Worm (Caenorhabditis elegans) whole organism, young adult: ENCODE measurements around the gene srbc-20.

Experiments used
- B0035.1 ChIP-seq: sonication (generic microtip); optimal IDR thresholded peaks from 2 replicates; lab custom pipeline; 2016; ENCODE audit warnings: missing genetic modification characterization, mild to moderate bottlenecking, missing compliant biosample characterization, missing genotype, missing genetic modification reagents
- C17E4.6 ChIP-seq: fragments of 200-800 bp; sonication (Bioruptor generic); IDR thresholded peaks from 2 replicates; pipeline ENCODE4 v1.3.6; 2022; ENCODE audit warnings: missing genetic modification reagents, missing genetic modification characterization, missing compliant biosample characterization
- F23B12.7 ChIP-seq: sonication (generic microtip); optimal IDR thresholded peaks from 2 replicates; lab custom pipeline; 2017; ENCODE audit warnings: missing genetic modification characterization, mild to moderate bottlenecking, missing compliant biosample characterization, antibody characterized with exemption, moderate library complexity; ENCODE audit not compliant: insufficient read depth
- F55B11.4 ChIP-seq: sonication (generic microtip); optimal IDR thresholded peaks from 2 replicates; lab custom pipeline; 2016; ENCODE audit warnings: missing compliant biosample characterization, missing genetic modification characterization, borderline replicate concordance; ENCODE audit not compliant: insufficient read depth
- K11D2.4 ChIP-seq: fragments of 200-800 bp; sonication (Bioruptor generic); IDR thresholded peaks from 2 replicates; pipeline ENCODE4 v1.3.6; 2022; ENCODE audit warnings: missing genetic modification reagents, missing genetic modification characterization, missing compliant biosample characterization
- akir-1 ChIP-seq: fragments of 200-800 bp; sonication (Bioruptor generic); optimal IDR thresholded peaks from 2 replicates; lab custom pipeline; 2018; ENCODE audit warnings: mild to moderate bottlenecking, missing genetic modification characterization, moderate library complexity, missing compliant biosample characterization
- aptf-2 ChIP-seq: fragments of 200-800 bp; sonication (Bioruptor generic); conservative IDR thresholded peaks from 2 replicates; pipeline ENCODE4 v1.3.6; 2022; ENCODE audit warnings: missing genetic modification reagents, missing genetic modification characterization, missing compliant biosample characterization
- bed-1 ChIP-seq: fragments of 200-800 bp; sonication (Bioruptor generic); IDR thresholded peaks from 2 replicates; pipeline ENCODE4 v1.3.6; 2022; ENCODE audit warnings: missing genetic modification reagents, missing genetic modification characterization, missing compliant biosample characterization
- bed-2 ChIP-seq: fragments of 200-800 bp; sonication (Bioruptor generic); IDR thresholded peaks from 2 replicates; pipeline ENCODE4 v1.3.6; 2022; ENCODE audit warnings: missing genetic modification reagents, missing genetic modification characterization, missing compliant biosample characterization
- cebp-1 ChIP-seq, 2 experiments: fragments of 200-800 bp in 1 of 2; sonication (Bioruptor generic) in 1 of 2; sonication (generic microtip) in 1 of 2; IDR thresholded peaks in 1 of 2; optimal IDR thresholded peaks in 1 of 2; 2 replicates each; pipeline versions ENCODE4 v1.3.6 to Lab custom; 2017 to 2022; ENCODE audit warnings: missing compliant biosample characterization in 2 of 2, missing genetic modification characterization in 2 of 2, mild to moderate bottlenecking in 1 of 2, missing genetic modification reagents in 1 of 2, moderate library complexity in 1 of 2
- ceh-91 ChIP-seq: fragments of 200-800 bp; sonication (Bioruptor generic); IDR thresholded peaks from 2 replicates; pipeline ENCODE4 v1.3.6; 2022; ENCODE audit warnings: missing genetic modification reagents, missing genetic modification characterization, missing compliant biosample characterization
- chd-7 ChIP-seq: sonication (generic microtip); optimal IDR thresholded peaks from 2 replicates; lab custom pipeline; 2016; ENCODE audit warnings: mild to moderate bottlenecking, missing genetic modification characterization, moderate library complexity, missing compliant biosample characterization
- die-1 ChIP-seq: sonication (generic microtip); optimal IDR thresholded peaks from 2 replicates; lab custom pipeline; 2016; ENCODE audit warnings: missing genotype, mild to moderate bottlenecking, missing genetic modification characterization, missing compliant biosample characterization
- dox-1 ChIP-seq: fragments of 200-800 bp; sonication (Bioruptor generic); IDR thresholded peaks from 2 replicates; pipeline ENCODE4 v1.3.6; 2022; ENCODE audit warnings: missing genetic modification reagents, missing genetic modification characterization, missing compliant biosample characterization
- dpl-1 ChIP-seq: fragments of 150-350 bp; optimal IDR thresholded peaks from 2 replicates; lab custom pipeline; 2014; ENCODE audit warnings: missing biosample characterization, missing genetic modification reagents, missing genetic modification characterization
- egl-18 ChIP-seq: fragments of 200-800 bp; sonication (Bioruptor generic); IDR thresholded peaks from 2 replicates; pipeline ENCODE4 v1.3.6; 2022; ENCODE audit warnings: missing genetic modification reagents, missing genetic modification characterization, missing compliant biosample characterization
- egrh-3 ChIP-seq: fragments of 200-800 bp; sonication (Bioruptor generic); IDR thresholded peaks from 2 replicates; pipeline ENCODE4 v1.3.6; 2022; ENCODE audit warnings: missing genetic modification reagents, missing genetic modification characterization, missing compliant biosample characterization
- ekl-4 ChIP-seq: fragments of 200-800 bp; sonication (Bioruptor generic); IDR thresholded peaks from 2 replicates; pipeline ENCODE4 v1.3.6; 2022; ENCODE audit warnings: missing genetic modification reagents, missing genetic modification characterization, missing compliant biosample characterization
- him-1 ChIP-seq: sonication (generic microtip); optimal IDR thresholded peaks from 2 replicates; lab custom pipeline; 2016; ENCODE audit warnings: missing genotype, missing genetic modification reagents, missing genetic modification characterization, missing compliant biosample characterization
- hlh-12 ChIP-seq: sonication (generic microtip); optimal IDR thresholded peaks from 2 replicates; lab custom pipeline; 2016; ENCODE audit warnings: missing genetic modification characterization, missing compliant biosample characterization
- hmg-1.2 ChIP-seq: fragments of 200-800 bp; sonication (Bioruptor generic); IDR thresholded peaks from 2 replicates; pipeline ENCODE4 v1.3.6; 2022; ENCODE audit warnings: missing genetic modification reagents, missing genetic modification characterization, missing compliant biosample characterization
- hrde-1 ChIP-seq: sonication (generic microtip); optimal IDR thresholded peaks from 2 replicates; lab custom pipeline; 2016; ENCODE audit warnings: missing genetic modification characterization, mild to moderate bottlenecking, missing compliant biosample characterization, moderate library complexity, missing genotype, missing genetic modification reagents, borderline replicate concordance
- let-526 ChIP-seq: fragments of 200-800 bp; sonication (Bioruptor generic); IDR thresholded peaks from 2 replicates; pipeline ENCODE4 v1.3.6; 2022; ENCODE audit warnings: missing genetic modification reagents, missing genetic modification characterization, missing compliant biosample characterization
- let-607 ChIP-seq, 2 experiments: fragments of 200-800 bp in 1 of 2; sonication (Bioruptor generic) in 1 of 2; sonication (generic microtip) in 1 of 2; optimal IDR thresholded peaks; 2 replicates each; lab custom pipeline; 2016 to 2018; ENCODE audit warnings: mild to moderate bottlenecking in 2 of 2, missing compliant biosample characterization in 2 of 2, missing genetic modification characterization in 2 of 2, moderate library complexity in 2 of 2, missing genotype in 1 of 2
- lin-26 ChIP-seq: fragments of 200-800 bp; sonication (Bioruptor generic); IDR thresholded peaks from 2 replicates; pipeline ENCODE4 v1.3.6; 2022; ENCODE audit warnings: missing genetic modification reagents, missing genetic modification characterization, missing compliant biosample characterization
- lin-35 ChIP-seq, 3 experiments: fragments of 150-350 bp in 2 of 3; sonication (generic microtip) in 1 of 3; optimal IDR thresholded peaks; 2 replicates each; lab custom pipeline; 2014 to 2018; ENCODE audit warnings: missing biosample characterization in 3 of 3, missing genetic modification characterization in 3 of 3, missing genetic modification reagents in 3 of 3
- lin-40 ChIP-seq: sonication (generic microtip); optimal IDR thresholded peaks from 2 replicates; lab custom pipeline; 2016; ENCODE audit warnings: missing genetic modification characterization, mild to moderate bottlenecking, missing compliant biosample characterization, missing genotype, missing genetic modification reagents
- lir-1 ChIP-seq: fragments of 200-800 bp; sonication (Bioruptor generic); conservative IDR thresholded peaks from 2 replicates; pipeline ENCODE4 v1.3.6; 2022; ENCODE audit warnings: missing genetic modification reagents, missing genetic modification characterization, missing compliant biosample characterization
- lsl-1 ChIP-seq: fragments of 200-800 bp; sonication (Bioruptor generic); optimal IDR thresholded peaks from 2 replicates; lab custom pipeline; 2018; ENCODE audit warnings: mild to moderate bottlenecking, missing genetic modification characterization, moderate library complexity, missing compliant biosample characterization
- lsy-27 ChIP-seq: sonication (generic microtip); optimal IDR thresholded peaks from 2 replicates; lab custom pipeline; 2017; ENCODE audit warnings: missing genetic modification characterization, mild to moderate bottlenecking, missing compliant biosample characterization, antibody characterized with exemption, missing genotype, borderline replicate concordance; ENCODE audit not compliant: insufficient read depth
- madf-10 ChIP-seq: sonication (generic microtip); optimal IDR thresholded peaks from 2 replicates; lab custom pipeline; 2016; ENCODE audit warnings: mild to moderate bottlenecking, missing genetic modification characterization, missing compliant biosample characterization
- madf-3 ChIP-seq: fragments of 200-800 bp; sonication (Bioruptor generic); IDR thresholded peaks from 2 replicates; pipeline ENCODE4 v1.3.6; 2022; ENCODE audit warnings: missing genetic modification reagents, missing genetic modification characterization, missing compliant biosample characterization
- mcd-1 ChIP-seq: fragments of 200-800 bp; sonication (Bioruptor generic); IDR thresholded peaks from 2 replicates; pipeline ENCODE4 v1.3.6; 2022; ENCODE audit warnings: missing genetic modification reagents, missing genetic modification characterization, missing compliant biosample characterization
- nfyb-1 ChIP-seq: fragments of 200-800 bp; sonication (Bioruptor generic); IDR thresholded peaks from 2 replicates; pipeline ENCODE4 v1.3.6; 2022; ENCODE audit warnings: missing genetic modification reagents, missing genetic modification characterization, missing compliant biosample characterization
- nhr-179 ChIP-seq: sonication (generic microtip); optimal IDR thresholded peaks from 2 replicates; lab custom pipeline; 2016; ENCODE audit warnings: mild to moderate bottlenecking, missing genetic modification characterization, missing compliant biosample characterization
- rcor-1 ChIP-seq: fragments of 200-800 bp; sonication (Bioruptor generic); IDR thresholded peaks from 2 replicates; pipeline ENCODE4 v1.3.6; 2022; ENCODE audit warnings: missing genetic modification reagents, missing genetic modification characterization, missing compliant biosample characterization
- sea-2 ChIP-seq: fragments of 200-800 bp; sonication (Bioruptor generic); IDR thresholded peaks from 2 replicates; pipeline ENCODE4 v1.3.6; 2022; ENCODE audit warnings: missing genetic modification characterization, missing compliant biosample characterization
- tbp1 ChIP-seq: fragments of 200-800 bp; sonication (Bioruptor generic); optimal IDR thresholded peaks from 2 replicates; lab custom pipeline; 2018; ENCODE audit warnings: mild to moderate bottlenecking, missing genetic modification characterization, missing compliant biosample characterization
- zfh-2 ChIP-seq: fragments of 200-800 bp; sonication (Bioruptor generic); conservative IDR thresholded peaks from 2 replicates; pipeline ENCODE4 v1.3.6; 2022; ENCODE audit warnings: missing genetic modification reagents, missing genetic modification characterization, missing compliant biosample characterization
- ztf-18 ChIP-seq: sonication (generic microtip); optimal IDR thresholded peaks from 2 replicates; lab custom pipeline; 2016; ENCODE audit warnings: missing genotype, mild to moderate bottlenecking, missing genetic modification characterization, missing compliant biosample characterization
- ztf-22 ChIP-seq: fragments of 200-800 bp; sonication (Bioruptor generic); optimal IDR thresholded peaks from 2 replicates; lab custom pipeline; 2018; ENCODE audit warnings: mild to moderate bottlenecking, missing genetic modification characterization, moderate library complexity, missing compliant biosample characterization

The srbc-20 gene

ce11 chrV:2126996-2127585 is 19.8 kb upstream of the srbc-20 start, which contains the start of gene ldp-1 (continued):
- TF ChIP-seq hrde-1 (no peak), lsl-1 (GFP tag; lab: Kevin White, UChicago) (peak; percentile 7), chd-7 (tag; lab: Kevin White, UChicago) (no peak), madf-3 (no peak), ceh-91 (GFP tag; lab: Robert Waterston, UW) (peak; percentile 45; the same call in 1 of the 2 replicates), lin-26 (GFP tag; lab: Robert Waterston, UW) (no peak), ekl-4 (GFP tag; lab: Robert Waterston, UW) (peak; percentile 9; the same call in 1 of the 2 replicates), dox-1 (GFP tag; lab: Robert Waterston, UW) (peak; percentile 43; the same call in 1 of the 2 replicates), bed-2 (no peak)

ce11 chrV:2132675-2133074 is 14.2 kb upstream of the srbc-20 start:
- peak; percentile 19; the same call in 1 of the 2 replicates for TF ChIP-seq nfyb-1 (GFP tag; lab: Robert Waterston, UW)
- peak; percentile 56; the same call in 1 of the 2 replicates for TF ChIP-seq zfh-2 (GFP tag; lab: Robert Waterston, UW)
- TF ChIP-seq lir-1 (GFP tag; lab: Robert Waterston, UW) = no peak
- 0 out of 2 replicates have a peak, but pooled peaks have one; percentile 18 for TF ChIP-seq sea-2 (GFP tag; lab: Robert Waterston, UW)

ce11 chrV:2133512-2133911 is 13.4 kb upstream of the srbc-20 start:
- TF ChIP-seq egl-18 (GFP tag; lab: Robert Waterston, UW) = no peak
- TF ChIP-seq rcor-1 = no peak
- TF ChIP-seq him-1 = no peak
- TF ChIP-seq chd-7 (tag; lab: Kevin White, UChicago) = peak; percentile 41
- TF ChIP-seq egrh-3 = peak; percentile 31; the same call in 1 of the 2 replicates
- TF ChIP-seq C17E4.6 (GFP tag; lab: Robert Waterston, UW) = no peak
- no peak for TF ChIP-seq let-607 (tag; optimal IDR thresholded peaks at IDR 0.05; lab: Kevin White, UChicago)
- peak; percentile 21 for TF ChIP-seq lin-40
- TF ChIP-seq ceh-91 (GFP tag; lab: Robert Waterston, UW) = no peak
- peak; percentile 37; the same call in 1 of the 2 replicates for TF ChIP-seq hmg-1.2 (GFP tag; lab: Robert Waterston, UW)
- no peak for TF ChIP-seq bed-2
- no peak for TF ChIP-seq tbp1 (GFP tag; lab: Kevin White, UChicago)
- no peak for TF ChIP-seq hlh-12
- TF ChIP-seq akir-1 (GFP tag; lab: Kevin White, UChicago) = no peak
- no peak for TF ChIP-seq madf-3
- TF ChIP-seq let-526 (GFP tag; lab: Robert Waterston, UW) = no peak
- TF ChIP-seq mcd-1 = 0 out of 2 replicates have a peak, but pooled peaks have one; percentile 41
- TF ChIP-seq cebp-1 (GFP tag; IDR thresholded peaks at IDR 0.05; lab: Robert Waterston, UW) = no peak
- peak; percentile 74 for TF ChIP-seq cebp-1 (tag; optimal IDR thresholded peaks at IDR 0.05; lab: Kevin White, UChicago)
- TF ChIP-seq dpl-1 (GFP tag; lab: Kevin White, UChicago) = no peak
- TF ChIP-seq F23B12.7 (tag; lab: Kevin White, UChicago) = no peak
- no peak for TF ChIP-seq madf-10 (tag; lab: Kevin White, UChicago)
- no peak for TF ChIP-seq F55B11.4 (tag; lab: Kevin White, UChicago)
- peak in 1 of 3 experiments; percentile 80 for TF ChIP-seq lin-35 (GFP tag; optimal IDR thresholded peaks at IDR 0.05; lab: Kevin White, UChicago)
- no peak for TF ChIP-seq lsy-27 (tag; lab: Kevin White, UChicago)
- TF ChIP-seq nhr-179 (tag; lab: Kevin White, UChicago) = no peak
- TF ChIP-seq bed-1 (GFP tag; lab: Robert Waterston, UW) = no peak
- no peak for TF ChIP-seq die-1 (tag; lab: Kevin White, UChicago)
- no peak for TF ChIP-seq ztf-22 (GFP tag; lab: Kevin White, UChicago)
- no peak for TF ChIP-seq aptf-2 (GFP tag; lab: Robert Waterston, UW)
- TF ChIP-seq B0035.1 (tag; lab: Kevin White, UChicago) = no peak
- TF ChIP-seq ztf-18 (tag; lab: Kevin White, UChicago) = no peak
- peak; percentile 57 for TF ChIP-seq K11D2.4 (GFP tag; lab: Robert Waterston, UW)
